Fruit fly (Drosophila melanogaster) whole organism, embryonic: ENCODE data around the gene gcm.

Experiments used
- Blimp-1 ChIP-seq: fragments of 200-800 bp; sonication (Bioruptor generic); optimal IDR thresholded peaks from 3 replicates; lab custom pipeline; 2018; ENCODE audit warnings: missing biosample characterization, missing genetic modification characterization, mild to moderate bottlenecking, moderate library complexity, missing genetic modification reagents
- Bteb2 ChIP-seq: fragments of 200-800 bp; sonication (Bioruptor generic); optimal IDR thresholded peaks from 2 replicates; lab custom pipeline; 2016; ENCODE audit warnings: missing biosample characterization, missing genetic modification characterization
- CG10209 ChIP-seq: fragments of 200-800 bp; sonication (Bioruptor generic); optimal IDR thresholded peaks from 3 replicates; lab custom pipeline; 2017; ENCODE audit warnings: missing biosample characterization, mild to moderate bottlenecking, missing genetic modification characterization, missing genetic modification reagents
- CG1024 ChIP-seq: fragments of 200-800 bp; sonication (Bioruptor generic); IDR thresholded peaks from 2 replicates; pipeline ENCODE4 v1.3.6; 2022; ENCODE audit warnings: missing biosample characterization, missing genetic modification characterization
- CG10267 ChIP-seq: fragments of 200-800 bp; sonication (Bioruptor generic); optimal IDR thresholded peaks from 2 replicates; lab custom pipeline; 2018; ENCODE audit warnings: missing biosample characterization, mild to moderate bottlenecking, missing genetic modification characterization, moderate library complexity
- CG10321 ChIP-seq: fragments of 200-800 bp; sonication (Bioruptor generic); IDR thresholded peaks from 2 replicates; pipeline ENCODE4 v1.3.6; 2022; ENCODE audit warnings: missing biosample characterization, missing genetic modification characterization
- CG13287 ChIP-seq: fragments of 200-800 bp; sonication (Bioruptor generic); IDR thresholded peaks from 2 replicates; pipeline ENCODE4 v1.3.6; 2022; ENCODE audit warnings: missing biosample characterization, missing genetic modification characterization; ENCODE audit not compliant: partially characterized antibody
- CG13894 ChIP-seq: fragments of 200-800 bp; sonication (Bioruptor generic); optimal IDR thresholded peaks from 3 replicates; lab custom pipeline; 2018; ENCODE audit warnings: missing biosample characterization, mild to moderate bottlenecking, missing genetic modification characterization, moderate library complexity
- CG1529 ChIP-seq: fragments of 200-800 bp; sonication (Bioruptor generic); optimal IDR thresholded peaks from 3 replicates; lab custom pipeline; 2018; ENCODE audit warnings: missing biosample characterization, missing genetic modification characterization
- CG15601 ChIP-seq: fragments of 200-800 bp; sonication (Bioruptor generic); optimal IDR thresholded peaks from 3 replicates; lab custom pipeline; 2019; ENCODE audit warnings: missing biosample characterization, mild to moderate bottlenecking, missing genetic modification characterization, moderate library complexity
- CG17912 ChIP-seq: fragments of 200-800 bp; sonication (Bioruptor generic); optimal IDR thresholded peaks from 2 replicates; lab custom pipeline; 2018; ENCODE audit warnings: missing biosample characterization, mild to moderate bottlenecking, missing genetic modification characterization
- CG30431 ChIP-seq: fragments of 200-800 bp; sonication (Bioruptor generic); optimal IDR thresholded peaks from 2 replicates; lab custom pipeline; 2017; ENCODE audit warnings: missing biosample characterization, missing genetic modification characterization
- CG31224 ChIP-seq: fragments of 200-800 bp; sonication (Bioruptor generic); IDR thresholded peaks from 2 replicates; pipeline ENCODE4 v1.3.6; 2022; ENCODE audit warnings: missing biosample characterization, missing genetic modification characterization
- CG3163 ChIP-seq: fragments of 200-800 bp; sonication (Bioruptor generic); optimal IDR thresholded peaks from 3 replicates; lab custom pipeline; 2016; ENCODE audit warnings: missing biosample characterization, missing genetic modification characterization
- CG32532 ChIP-seq: fragments of 200-800 bp; sonication (Bioruptor generic); IDR thresholded peaks from 2 replicates; pipeline ENCODE4 v1.3.6; 2022; ENCODE audit warnings: missing biosample characterization, missing genetic modification characterization
- CG33213 ChIP-seq: fragments of 200-800 bp; sonication (Bioruptor generic); optimal IDR thresholded peaks from 3 replicates; lab custom pipeline; 2016; ENCODE audit warnings: missing biosample characterization, missing genetic modification characterization
- CG6683 ChIP-seq: fragments of 200-800 bp; sonication (Bioruptor generic); optimal IDR thresholded peaks from 2 replicates; lab custom pipeline; 2017; ENCODE audit warnings: missing biosample characterization, mild to moderate bottlenecking, missing genetic modification characterization, missing genetic modification reagents
- CG6791 ChIP-seq: fragments of 200-800 bp; sonication (Bioruptor generic); IDR thresholded peaks from 3 replicates; pipeline ENCODE4 v1.3.6; 2022; ENCODE audit warnings: missing biosample characterization, missing genetic modification characterization; ENCODE audit not compliant: partially characterized antibody
- CG9609 ChIP-seq: fragments of 200-800 bp; sonication (Bioruptor generic); optimal IDR thresholded peaks from 3 replicates; lab custom pipeline; 2016; ENCODE audit warnings: missing biosample characterization, missing genetic modification characterization
- Chrac-16 ChIP-seq: fragments of 200-800 bp; sonication (Bioruptor generic); optimal IDR thresholded peaks from 3 replicates; lab custom pipeline; 2016; ENCODE audit warnings: missing biosample characterization, missing genetic modification characterization
- Ets97D ChIP-seq: fragments of 200-800 bp; sonication (Bioruptor generic); optimal IDR thresholded peaks from 3 replicates; lab custom pipeline; 2016; ENCODE audit warnings: missing biosample characterization, missing genetic modification characterization
- HLH54F ChIP-seq: fragments of 200-800 bp; sonication (Bioruptor generic); optimal IDR thresholded peaks from 3 replicates; lab custom pipeline; 2016; ENCODE audit warnings: missing biosample characterization, missing genetic modification characterization
- HmgD ChIP-seq: fragments of 200-800 bp; sonication (Bioruptor generic); optimal IDR thresholded peaks from 3 replicates; lab custom pipeline; 2016; ENCODE audit warnings: missing biosample characterization, missing genetic modification characterization
- Hmr ChIP-seq: fragments of 200-800 bp; sonication (Bioruptor generic); optimal IDR thresholded peaks from 3 replicates; lab custom pipeline; 2017; ENCODE audit warnings: mild to moderate bottlenecking, missing biosample characterization, missing genetic modification reagents, missing genetic modification characterization
- NC2α ChIP-seq: fragments of 200-800 bp; sonication (Bioruptor generic); optimal IDR thresholded peaks from 2 replicates; lab custom pipeline; 2016; ENCODE audit warnings: missing biosample characterization, missing genetic modification characterization
- Six4 ChIP-seq: fragments of 200-800 bp; sonication (Bioruptor generic); optimal IDR thresholded peaks from 2 replicates; lab custom pipeline; 2016; ENCODE audit warnings: missing biosample characterization, missing genetic modification characterization
- Sox100B ChIP-seq: fragments of 200-800 bp; sonication (Bioruptor generic); optimal IDR thresholded peaks from 3 replicates; lab custom pipeline; 2018; ENCODE audit warnings: missing biosample characterization, mild to moderate bottlenecking, missing genetic modification characterization
- ara ChIP-seq: fragments of 200-800 bp; sonication (Bioruptor generic); IDR thresholded peaks from 2 replicates; pipeline ENCODE4 v1.3.6; 2022; ENCODE audit warnings: missing biosample characterization, missing genetic modification characterization
- br ChIP-seq: fragments of >200 bp; optimal IDR thresholded peaks from 2 replicates; lab custom pipeline; 2017
- caup ChIP-seq: fragments of 200-800 bp; sonication (Bioruptor generic); optimal IDR thresholded peaks from 3 replicates; lab custom pipeline; 2017; ENCODE audit warnings: missing biosample characterization, mild to moderate bottlenecking, missing genetic modification characterization, moderate library complexity; ENCODE audit not compliant: severe bottlenecking
- cg ChIP-seq: fragments of 200-800 bp; sonication (Bioruptor generic); optimal IDR thresholded peaks from 3 replicates; lab custom pipeline; 2019; ENCODE audit warnings: missing biosample characterization, mild to moderate bottlenecking, missing genetic modification characterization, moderate library complexity
- chm ChIP-seq: fragments of 200-800 bp; sonication (Bioruptor generic); IDR thresholded peaks from 2 replicates; pipeline ENCODE4 v1.3.6; 2022; ENCODE audit warnings: missing biosample characterization, missing genetic modification characterization
- croc ChIP-seq: fragments of 200-800 bp; sonication (Bioruptor generic); conservative IDR thresholded peaks from 3 replicates; pipeline ENCODE4 v1.3.6; 2022; ENCODE audit warnings: missing biosample characterization, missing genetic modification characterization
- ftz-f1 ChIP-seq: fragments of 200-800 bp; sonication (Bioruptor generic); optimal IDR thresholded peaks from 2 replicates; lab custom pipeline; 2016; ENCODE audit warnings: missing biosample characterization, missing genetic modification characterization
- grau ChIP-seq: fragments of 200-800 bp; optimal IDR thresholded peaks from 3 replicates; lab custom pipeline; 2019; ENCODE audit warnings: missing biosample characterization, mild to moderate bottlenecking, missing genetic modification characterization, moderate library complexity
- hkb ChIP-seq, 2 experiments: fragments of 200-800 bp in 1 of 2; fragments of >200 bp in 1 of 2; sonication (Bioruptor generic) in 1 of 2; IDR thresholded peaks in 1 of 2; optimal IDR thresholded peaks in 1 of 2; 2 replicates each; pipeline versions ENCODE4 v1.3.6 to Lab custom; 2017 to 2022; ENCODE audit warnings: missing biosample characterization in 1 of 2, missing genetic modification characterization in 1 of 2
- insv ChIP-seq, 2 experiments: fragments of 200-800 bp; sonication (Bioruptor generic); optimal IDR thresholded peaks; 3 replicates each; lab custom pipeline; 2016 to 2018; ENCODE audit warnings: missing biosample characterization in 2 of 2, missing genetic modification characterization in 2 of 2
- jigr1 ChIP-seq: fragments of 200-800 bp; sonication (Bioruptor generic); IDR thresholded peaks from 3 replicates; pipeline ENCODE4 v1.3.6; 2022; ENCODE audit warnings: missing biosample characterization, missing genetic modification characterization
- lbe ChIP-seq: fragments of 200-800 bp; sonication (Bioruptor generic); optimal IDR thresholded peaks from 2 replicates; lab custom pipeline; 2016; ENCODE audit warnings: missing biosample characterization, mild to moderate bottlenecking, missing genetic modification characterization
- mam ChIP-seq: fragments of 200-800 bp; sonication (Bioruptor generic); optimal IDR thresholded peaks from 3 replicates; lab custom pipeline; 2016; ENCODE audit warnings: missing biosample characterization, missing genetic modification characterization
- mirr ChIP-seq: fragments of 200-800 bp; sonication (Bioruptor generic); optimal IDR thresholded peaks from 3 replicates; lab custom pipeline; 2018; ENCODE audit warnings: missing biosample characterization, mild to moderate bottlenecking, missing genetic modification characterization
- nom ChIP-seq: fragments of 200-800 bp; sonication (Bioruptor generic); optimal IDR thresholded peaks from 2 replicates; lab custom pipeline; 2017; ENCODE audit warnings: missing biosample characterization, missing genetic modification characterization, mild to moderate bottlenecking, moderate library complexity, missing genetic modification reagents
- p53 ChIP-seq: fragments of 200-800 bp; sonication (Bioruptor generic); optimal IDR thresholded peaks from 2 replicates; lab custom pipeline; 2016; ENCODE audit warnings: missing biosample characterization, missing genetic modification characterization
- pum ChIP-seq: fragments of 200-800 bp; sonication (Bioruptor generic); optimal IDR thresholded peaks from 2 replicates; lab custom pipeline; 2016; ENCODE audit warnings: missing biosample characterization, missing genetic modification characterization
- repo ChIP-seq: fragments of 200-800 bp; sonication (Bioruptor generic); optimal IDR thresholded peaks from 2 replicates; lab custom pipeline; 2016; ENCODE audit warnings: missing biosample characterization, missing genetic modification characterization
- run ChIP-seq: fragments of 200-800 bp; sonication (Bioruptor generic); optimal IDR thresholded peaks from 3 replicates; lab custom pipeline; 2018; ENCODE audit warnings: missing biosample characterization, mild to moderate bottlenecking, missing genetic modification characterization
- sens ChIP-seq: fragments of 200-800 bp; sonication (Bioruptor generic); peaks from one replicate; lab custom pipeline; 2016; ENCODE audit warnings: missing biosample characterization, missing genetic modification characterization
- slbo ChIP-seq: fragments of 200-800 bp; sonication (Bioruptor generic); IDR thresholded peaks from 2 replicates; pipeline ENCODE4 v1.3.6; 2022; ENCODE audit warnings: missing biosample characterization, missing genetic modification characterization
- slp2 ChIP-seq: fragments of 200-800 bp; sonication (Bioruptor generic); optimal IDR thresholded peaks from 2 replicates; lab custom pipeline; 2016; ENCODE audit warnings: missing biosample characterization, missing genetic modification characterization
- so ChIP-seq: fragments of 200-800 bp; sonication (Bioruptor generic); IDR thresholded peaks from 3 replicates; pipeline ENCODE4 v1.3.6; 2022; ENCODE audit warnings: missing biosample characterization, missing genetic modification characterization
- twi ChIP-seq: fragments of 200-800 bp; optimal IDR thresholded peaks from 2 replicates; lab custom pipeline; 2019; ENCODE audit warnings: missing biosample characterization, mild to moderate bottlenecking, missing genetic modification characterization, moderate library complexity

Gene gcm

dm6 chr2L:9616654-9617053, 35.1 kb upstream of the gcm start (continued):
- TF ChIP-seq Sox100B (GFP tag; lab: Kevin White, UChicago) (no peak), ara (peak; percentile 52; the same call in 1 of the 2 replicates), chm (GFP tag; lab: Robert Waterston, UW) (peak; percentile 68; the same call in 1 of the 2 replicates), CG3163 (peak; percentile 28), run (tag; lab: Kevin White, UChicago) (peak; percentile 19), CG31224 (GFP tag; lab: Robert Waterston, UW) (0 out of 2 replicates have a peak, but pooled peaks have one; percentile 32), CG1024 (GFP tag; lab: Robert Waterston, UW) (peak; percentile 26; the same call in 1 of the 2 replicates), HLH54F (GFP tag; lab: Kevin White, UChicago) (peak; percentile 65), slbo (GFP tag; lab: Robert Waterston, UW) (peak; percentile 71), Bteb2 (GFP tag; lab: Kevin White, UChicago) (peak; percentile 24), CG1529 (GFP tag; lab: Kevin White, UChicago) (no peak), CG10321 (GFP tag; lab: Robert Waterston, UW) (no peak), p53 (GFP tag; lab: Kevin White, UChicago) (no peak), sens (GFP tag; lab: Kevin White, UChicago) (peak; percentile 82), pum (GFP tag; lab: Kevin White, UChicago) (peak; percentile 17), CG15601 (peak; percentile 58), grau (tag; lab: Kevin White, UChicago) (peak; percentile 19), hkb (optimal IDR thresholded peaks at IDR 0.05; lab: Kevin White, UChicago) (no peak), hkb (GFP tag; IDR thresholded peaks at IDR 0.05; lab: Robert Waterston, UW) (peak; percentile 42), nom (peak; percentile 49), mam (GFP tag; lab: Kevin White, UChicago) (peak; percentile 52), insv (GFP tag; optimal IDR thresholded peaks at IDR 0.05; lab: Kevin White, UChicago) (peak in 1 of 2 experiments; percentile 35), CG6683 (no peak), jigr1 (no peak), CG10209 (GFP tag; lab: Kevin White, UChicago) (peak; percentile 19), CG9609 (GFP tag; lab: Kevin White, UChicago) (peak; percentile 49), Blimp-1 (GFP tag; lab: Kevin White, UChicago) (peak; percentile 21), HmgD (GFP tag; lab: Kevin White, UChicago) (peak; percentile 75), Six4 (no peak), so (GFP tag; lab: Robert Waterston, UW) (0 out of 3 replicates have a peak, but pooled peaks have one; percentile 23), slp2 (GFP tag; lab: Kevin White, UChicago) (no peak), CG13287 (GFP tag; lab: Robert Waterston, UW) (peak; percentile 84), repo (GFP tag; lab: Kevin White, UChicago) (peak; percentile 0), NC2α (GFP tag; lab: Kevin White, UChicago) (peak; percentile 20), croc (GFP tag; lab: Robert Waterston, UW) (no peak), Chrac-16 (GFP tag; lab: Kevin White, UChicago) (peak; percentile 59), ftz-f1 (GFP tag; lab: Kevin White, UChicago) (peak; percentile 46), lbe (GFP tag; lab: Kevin White, UChicago) (no peak), CG33213 (peak; percentile 37), Hmr (GFP tag; lab: Kevin White, UChicago) (peak; percentile 73), twi (no peak), mirr (GFP tag; lab: Kevin White, UChicago) (peak; percentile 1), caup (peak; percentile 20), CG6791 (GFP tag; lab: Robert Waterston, UW) (peak; percentile 76), cg (GFP tag; lab: Kevin White, UChicago) (no peak), CG32532 (GFP tag; lab: Robert Waterston, UW) (peak; percentile 75), Ets97D (peak; percentile 77), CG17912 (peak; percentile 55), br (lab: Kevin White, UChicago) (no peak), CG30431 (no peak), CG13894 (tag; lab: Kevin White, UChicago) (peak; percentile 39), CG10267 (peak; percentile 39)
